Fruit fly (Drosophila melanogaster) whole organism, adult: ENCODE data around the gene CG12991.

Source experiments
- CG11617 ChIP-seq: fragments of 200-800 bp; sonication (Bioruptor generic); optimal IDR thresholded peaks from 2 replicates; lab custom pipeline; 2017; ENCODE audit warnings: mild to moderate bottlenecking, missing biosample characterization, missing genetic modification reagents, missing genetic modification characterization
- CG12768 ChIP-seq: fragments of 200-800 bp; sonication (Bioruptor generic); optimal IDR thresholded peaks from 2 replicates; lab custom pipeline; 2017; ENCODE audit warnings: missing biosample characterization, missing genetic modification characterization, mild to moderate bottlenecking, moderate library complexity, missing genetic modification reagents
- CG14711 ChIP-seq: fragments of 200-800 bp; sonication (Bioruptor generic); optimal IDR thresholded peaks from 2 replicates; lab custom pipeline; 2018; ENCODE audit warnings: missing biosample characterization, mild to moderate bottlenecking, missing genetic modification characterization, moderate library complexity
- CG1620 ChIP-seq: fragments of 200-800 bp; sonication (Bioruptor generic); optimal IDR thresholded peaks from 2 replicates; lab custom pipeline; 2016; ENCODE audit warnings: missing biosample characterization, missing genetic modification characterization
- CG33017 ChIP-seq: fragments of 200-800 bp; sonication (Bioruptor generic); optimal IDR thresholded peaks from 2 replicates; lab custom pipeline; 2018; ENCODE audit warnings: missing biosample characterization, mild to moderate bottlenecking, missing genetic modification characterization, moderate library complexity
- CG5204 ChIP-seq: fragments of 200-800 bp; sonication (Bioruptor generic); optimal IDR thresholded peaks from 2 replicates; lab custom pipeline; 2016; ENCODE audit warnings: missing biosample characterization, missing genetic modification characterization
- CG7045 ChIP-seq: fragments of 200-800 bp; sonication (Bioruptor generic); optimal IDR thresholded peaks from 2 replicates; lab custom pipeline; 2017; ENCODE audit warnings: missing biosample characterization, mild to moderate bottlenecking, missing genetic modification characterization
- CG7101 ChIP-seq: fragments of 200-800 bp; sonication (Bioruptor generic); optimal IDR thresholded peaks from 2 replicates; lab custom pipeline; 2018; ENCODE audit warnings: missing biosample characterization, mild to moderate bottlenecking, missing genetic modification characterization, moderate library complexity
- Clk ChIP-seq: fragments of 200-800 bp; sonication (Bioruptor generic); optimal IDR thresholded peaks from 2 replicates; lab custom pipeline; 2017; ENCODE audit warnings: missing biosample characterization, missing genetic modification characterization
- Crg-1 ChIP-seq: fragments of 200-800 bp; sonication (Bioruptor generic); optimal IDR thresholded peaks from 2 replicates; lab custom pipeline; 2016; ENCODE audit warnings: missing biosample characterization, missing genetic modification characterization
- Hr96 ChIP-seq: fragments of 200-800 bp; sonication (Bioruptor generic); optimal IDR thresholded peaks from 2 replicates; lab custom pipeline; 2016; ENCODE audit warnings: missing biosample characterization, missing genetic modification characterization
- Mnt ChIP-seq: fragments of 200-800 bp; sonication (Bioruptor generic); optimal IDR thresholded peaks from 2 replicates; lab custom pipeline; 2016; ENCODE audit warnings: missing biosample characterization, mild to moderate bottlenecking, missing genetic modification characterization
- bab1 ChIP-seq: fragments of 200-800 bp; sonication (Bioruptor generic); optimal IDR thresholded peaks from 3 replicates; lab custom pipeline; 2019; ENCODE audit warnings: missing biosample characterization, mild to moderate bottlenecking, missing genetic modification characterization, moderate library complexity
- cic ChIP-seq: fragments of 200-800 bp; sonication (Bioruptor generic); optimal IDR thresholded peaks from 2 replicates; lab custom pipeline; 2017; ENCODE audit warnings: missing biosample characterization, mild to moderate bottlenecking, missing genetic modification characterization, moderate library complexity
- cnc ChIP-seq, 2 experiments: fragments of >200 bp; optimal IDR thresholded peaks; 2 replicates each; lab custom pipeline; 2017
- kay ChIP-seq: fragments of 200-800 bp; sonication (Bioruptor generic); peaks from one replicate; lab custom pipeline; 2016; ENCODE audit warnings: missing biosample characterization, missing genetic modification characterization, borderline replicate concordance
- ovo ChIP-seq: fragments of 200-800 bp; sonication (Bioruptor generic); optimal IDR thresholded peaks from 2 replicates; lab custom pipeline; 2016; ENCODE audit warnings: missing biosample characterization, missing genetic modification characterization
- pad ChIP-seq: fragments of 200-800 bp; sonication (Bioruptor generic); optimal IDR thresholded peaks from 3 replicates; lab custom pipeline; 2017; ENCODE audit warnings: missing biosample characterization, missing genetic modification characterization, mild to moderate bottlenecking, moderate library complexity, missing genetic modification reagents
- tj ChIP-seq: fragments of 200-800 bp; sonication (Bioruptor generic); optimal IDR thresholded peaks from 3 replicates; lab custom pipeline; 2017; ENCODE audit warnings: missing biosample characterization, mild to moderate bottlenecking, missing genetic modification characterization, moderate library complexity
- toe ChIP-seq: fragments of 200-800 bp; sonication (Bioruptor generic); optimal IDR thresholded peaks from 2 replicates; lab custom pipeline; 2016; ENCODE audit warnings: missing biosample characterization, missing genetic modification characterization

CG12991 gene

dm6 chrX:17594745-17595144, 15.1 kb downstream of the CG12991 start:
- no peak for TF ChIP-seq cic
- TF ChIP-seq CG7101 (tag; lab: Kevin White, UChicago), result no peak
- no peak for TF ChIP-seq kay (GFP tag; lab: Kevin White, UChicago)
- no peak for TF ChIP-seq CG5204
- TF ChIP-seq tj, result no peak
- TF ChIP-seq Clk (GFP tag; lab: Kevin White, UChicago), result no peak
- TF ChIP-seq CG33017 (tag; lab: Kevin White, UChicago), result no peak
- no peak for TF ChIP-seq CG1620 (GFP tag; lab: Kevin White, UChicago)
- TF ChIP-seq CG11617 (GFP tag; lab: Kevin White, UChicago), result no peak

- no peak for TF ChIP-seq CG5204
- TF ChIP-seq bab1 (GFP tag; lab: Kevin White, UChicago), result peak; percentile 38
- no peak for TF ChIP-seq ovo (GFP tag; lab: Kevin White, UChicago)
- TF ChIP-seq CG14711 (tag; lab: Kevin White, UChicago), result peak; percentile 33
- peak; percentile 30 for TF ChIP-seq kay (GFP tag; lab: Kevin White, UChicago)
- TF ChIP-seq Clk (GFP tag; lab: Kevin White, UChicago), result no peak
These were observed 16.2 kb downstream of the CG12991 start for dm6 chrX:17595822-17596221.

dm6 chrX:17597622-17598021, 18.0 kb downstream of the CG12991 start:
- TF ChIP-seq tj (no peak), CG33017 (tag; lab: Kevin White, UChicago) (no peak), CG5204 (no peak), Crg-1 (GFP tag; lab: Kevin White, UChicago) (no peak), CG14711 (tag; lab: Kevin White, UChicago) (no peak), Mnt (GFP tag; lab: Kevin White, UChicago) (no peak), CG7101 (tag; lab: Kevin White, UChicago) (no peak), bab1 (GFP tag; lab: Kevin White, UChicago) (no peak), CG12768 (no peak), cic (no peak)

- TF ChIP-seq Clk (GFP tag; lab: Kevin White, UChicago) (no peak), cic (peak; percentile 1), cnc (optimal IDR thresholded peaks at IDR 0.05; lab: Kevin White, UChicago) (no peak), tj (peak; percentile 40), CG33017 (tag; lab: Kevin White, UChicago) (peak; percentile 19), Hr96 (GFP tag; lab: Kevin White, UChicago) (no peak), CG14711 (tag; lab: Kevin White, UChicago) (peak; percentile 61), Mnt (GFP tag; lab: Kevin White, UChicago) (peak; percentile 80), Crg-1 (GFP tag; lab: Kevin White, UChicago) (peak; percentile 87), pad (GFP tag; lab: Kevin White, UChicago) (peak; percentile 67), CG12768 (peak; percentile 60), CG7101 (tag; lab: Kevin White, UChicago) (peak; percentile 77), bab1 (GFP tag; lab: Kevin White, UChicago) (peak; percentile 73), CG7045 (GFP tag; lab: Kevin White, UChicago) (peak; percentile 41), ovo (GFP tag; lab: Kevin White, UChicago) (peak; percentile 36), CG5204 (peak; percentile 65), CG1620 (GFP tag; lab: Kevin White, UChicago) (peak; percentile 86), toe (GFP tag; lab: Kevin White, UChicago) (peak; percentile 66), CG11617 (GFP tag; lab: Kevin White, UChicago) (peak; percentile 62), kay (GFP tag; lab: Kevin White, UChicago) (no peak)
These were observed 19.7 kb downstream of the CG12991 start, which contains the start of gene X11L for dm6 chrX:17599330-17599729. Gene X11L (plus strand): TSS chrX:17599608.

dm6 chrX:17602466-17602865, 22.8 kb downstream of the CG12991 start:
- TF ChIP-seq Clk (GFP tag; lab: Kevin White, UChicago) (no peak), CG1620 (GFP tag; lab: Kevin White, UChicago) (no peak), Crg-1 (GFP tag; lab: Kevin White, UChicago) (no peak), Hr96 (GFP tag; lab: Kevin White, UChicago) (no peak), bab1 (GFP tag; lab: Kevin White, UChicago) (no peak), ovo (GFP tag; lab: Kevin White, UChicago) (no peak), Mnt (GFP tag; lab: Kevin White, UChicago) (no peak), tj (no peak), kay (GFP tag; lab: Kevin White, UChicago) (no peak), CG14711 (tag; lab: Kevin White, UChicago) (no peak), cic (no peak), pad (GFP tag; lab: Kevin White, UChicago) (no peak), cnc (optimal IDR thresholded peaks at IDR 0.05; lab: Kevin White, UChicago) (no peak)

dm6 chrX:17611455-17611854, 31.8 kb downstream of the CG12991 start:
- TF ChIP-seq toe (GFP tag; lab: Kevin White, UChicago), result no peak
- TF ChIP-seq CG12768, result no peak
- peak; percentile 92 for TF ChIP-seq pad (GFP tag; lab: Kevin White, UChicago)
- no peak for TF ChIP-seq CG5204
- TF ChIP-seq Mnt (GFP tag; lab: Kevin White, UChicago), result no peak

- TF ChIP-seq toe (GFP tag; lab: Kevin White, UChicago) (no peak), CG33017 (tag; lab: Kevin White, UChicago) (no peak), bab1 (GFP tag; lab: Kevin White, UChicago) (no peak), pad (GFP tag; lab: Kevin White, UChicago) (no peak), CG7045 (GFP tag; lab: Kevin White, UChicago) (no peak), CG7101 (tag; lab: Kevin White, UChicago) (no peak), CG14711 (tag; lab: Kevin White, UChicago) (no peak), CG11617 (GFP tag; lab: Kevin White, UChicago) (no peak), ovo (GFP tag; lab: Kevin White, UChicago) (no peak), Clk (GFP tag; lab: Kevin White, UChicago) (no peak), kay (GFP tag; lab: Kevin White, UChicago) (no peak), Crg-1 (GFP tag; lab: Kevin White, UChicago) (no peak), Mnt (GFP tag; lab: Kevin White, UChicago) (no peak), Hr96 (GFP tag; lab: Kevin White, UChicago) (no peak), CG1620 (GFP tag; lab: Kevin White, UChicago) (no peak), tj (no peak), CG12768 (no peak), cnc (optimal IDR thresholded peaks at IDR 0.05; lab: Kevin White, UChicago) (no peak)
These were observed 42.5 kb downstream of the CG12991 start for dm6 chrX:17622187-17622586.
